Worm (Caenorhabditis elegans) whole organism, L3 larva: ENCODE data around the gene C17C3.9.
"Not testable (repeated sequence)": the region's sequence is repeated elsewhere in the genome, so short reads cannot be mapped to it uniquely, and the experiment has no call there.

Experiments
- R02D3.7 ChIP-seq: fragments of 150-350 bp; optimal IDR thresholded peaks from 2 replicates; lab custom pipeline; 2014; ENCODE audit warnings: missing biosample characterization, missing genetic modification characterization
- ZK546.5 ChIP-seq: sonication (generic microtip); optimal IDR thresholded peaks from 2 replicates; lab custom pipeline; 2017; ENCODE audit warnings: missing biosample characterization, missing genetic modification characterization
- ceh-16 ChIP-seq: sonication (generic microtip); optimal IDR thresholded peaks from 2 replicates; lab custom pipeline; 2017; ENCODE audit warnings: missing biosample characterization, missing genetic modification characterization
- ceh-82 ChIP-seq: fragments of 150-350 bp; optimal IDR thresholded peaks from 2 replicates; lab custom pipeline; 2014; ENCODE audit warnings: missing biosample characterization, missing genetic modification characterization
- ceh-9 ChIP-seq: sonication (generic microtip); optimal IDR thresholded peaks from 2 replicates; lab custom pipeline; 2018; ENCODE audit warnings: missing biosample characterization, missing genetic modification characterization
- daf-12 ChIP-seq: fragments of 150-350 bp; optimal IDR thresholded peaks from 2 replicates; lab custom pipeline; 2014; ENCODE audit warnings: missing biosample characterization, missing genetic modification reagents, missing genetic modification characterization
- egl-27 ChIP-seq: sonication (generic microtip); optimal IDR thresholded peaks from 4 replicates; lab custom pipeline; 2017; ENCODE audit warnings: missing biosample characterization, missing genetic modification reagents, missing genetic modification characterization
- egl-5 ChIP-seq: fragments of 150-350 bp; optimal IDR thresholded peaks from 2 replicates; lab custom pipeline; 2017; ENCODE audit warnings: missing biosample characterization, missing genetic modification reagents, missing genetic modification characterization, inconsistent platforms
- elt-1 ChIP-seq: fragments of 150-350 bp; optimal IDR thresholded peaks from 2 replicates; lab custom pipeline; 2014; ENCODE audit warnings: missing biosample characterization, missing genetic modification characterization
- elt-2 ChIP-seq: sonication (generic microtip); optimal IDR thresholded peaks from 2 replicates; lab custom pipeline; 2016; ENCODE audit warnings: missing genetic modification reagents, mild to moderate bottlenecking, missing genetic modification characterization, missing compliant biosample characterization
- elt-3 ChIP-seq, 3 experiments: fragments of 150-350 bp in 1 of 3; sonication (generic microtip) in 2 of 3; optimal IDR thresholded peaks; 2 replicates in 2 of 3; 4 replicates in 1 of 3; lab custom pipeline; 2014 to 2017; ENCODE audit warnings: missing biosample characterization in 3 of 3, missing genetic modification characterization in 3 of 3
- eor-1 ChIP-seq, 2 experiments: fragments of 150-350 bp; optimal IDR thresholded peaks; 2 replicates each; lab custom pipeline; 2014 to 2018; ENCODE audit warnings: missing biosample characterization in 2 of 2, missing genetic modification characterization in 2 of 2
- fkh-10 ChIP-seq: sonication (generic microtip); optimal IDR thresholded peaks from 2 replicates; lab custom pipeline; 2017; ENCODE audit warnings: missing biosample characterization, missing genetic modification reagents, missing genetic modification characterization
- fos-1 ChIP-seq: fragments of 150-350 bp; optimal IDR thresholded peaks from 2 replicates; lab custom pipeline; 2014; ENCODE audit warnings: missing biosample characterization, missing genetic modification characterization
- hmg-11 ChIP-seq: sonication (generic microtip); optimal IDR thresholded peaks from 2 replicates; lab custom pipeline; 2016; ENCODE audit warnings: missing genetic modification characterization, missing compliant biosample characterization
- jun-1 ChIP-seq: fragments of 150-350 bp; optimal IDR thresholded peaks from 2 replicates; lab custom pipeline; 2014; ENCODE audit warnings: missing biosample characterization, missing genetic modification reagents, missing genetic modification characterization
- lin-39 ChIP-seq: fragments of 150-350 bp; optimal IDR thresholded peaks from 2 replicates; lab custom pipeline; 2018; ENCODE audit warnings: missing biosample characterization, missing genetic modification reagents, missing genetic modification characterization
- lsy-12 ChIP-seq: sonication (generic microtip); optimal IDR thresholded peaks from 2 replicates; lab custom pipeline; 2016; ENCODE audit warnings: mild to moderate bottlenecking, missing genetic modification characterization, missing compliant biosample characterization
- mml-1 ChIP-seq: fragments of 150-350 bp; sonication (generic microtip); optimal IDR thresholded peaks from 3 replicates; lab custom pipeline; 2014; ENCODE audit warnings: missing biosample characterization, missing genetic modification characterization
- nfya-1 ChIP-seq: sonication (generic microtip); optimal IDR thresholded peaks from 2 replicates; lab custom pipeline; 2017; ENCODE audit warnings: missing genetic modification characterization, mild to moderate bottlenecking, missing compliant biosample characterization, antibody characterized with exemption, moderate library complexity; ENCODE audit not compliant: insufficient read depth
- nhr-11 ChIP-seq: fragments of 150-350 bp; optimal IDR thresholded peaks from 2 replicates; lab custom pipeline; 2014; ENCODE audit warnings: missing biosample characterization, missing genetic modification characterization
- nhr-12 ChIP-seq: fragments of 150-350 bp; optimal IDR thresholded peaks from 2 replicates; lab custom pipeline; 2014; ENCODE audit warnings: missing biosample characterization, missing genetic modification characterization
- nhr-23 ChIP-seq: fragments of 150-350 bp; optimal IDR thresholded peaks from 2 replicates; lab custom pipeline; 2014; ENCODE audit warnings: missing biosample characterization, missing genetic modification reagents, missing genetic modification characterization
- nhr-25 ChIP-seq: sonication (generic microtip); optimal IDR thresholded peaks from 2 replicates; lab custom pipeline; 2017; ENCODE audit warnings: missing biosample characterization, missing genetic modification characterization
- nhr-28 ChIP-seq: fragments of 150-350 bp; optimal IDR thresholded peaks from 2 replicates; lab custom pipeline; 2014; ENCODE audit warnings: missing biosample characterization, missing genetic modification characterization
- nhr-43 ChIP-seq: sonication (generic microtip); optimal IDR thresholded peaks from 2 replicates; lab custom pipeline; 2016; ENCODE audit warnings: mild to moderate bottlenecking, missing genetic modification characterization, missing compliant biosample characterization; ENCODE audit not compliant: poor library complexity, severe bottlenecking
- nhr-67 ChIP-seq: fragments of 150-350 bp; optimal IDR thresholded peaks from 2 replicates; lab custom pipeline; 2014; ENCODE audit warnings: missing biosample characterization, missing genetic modification characterization
- nhr-77 ChIP-seq: fragments of 150-350 bp; optimal IDR thresholded peaks from 2 replicates; lab custom pipeline; 2014; ENCODE audit warnings: missing biosample characterization, missing genetic modification characterization
- pha-4 ChIP-seq: fragments of 150-350 bp; optimal IDR thresholded peaks from 2 replicates; lab custom pipeline; 2014; ENCODE audit warnings: missing biosample characterization, missing genetic modification reagents, missing genetic modification characterization
- pqm-1 ChIP-seq: fragments of 150-350 bp; optimal IDR thresholded peaks from 2 replicates; lab custom pipeline; 2017; ENCODE audit warnings: missing biosample characterization, missing genetic modification characterization, inconsistent platforms
- sea-2 ChIP-seq: fragments of 150-350 bp; sonication (generic microtip); optimal IDR thresholded peaks from 4 replicates; lab custom pipeline; 2014; ENCODE audit warnings: missing biosample characterization, missing genetic modification reagents, missing genetic modification characterization
- skn-1 ChIP-seq: fragments of 150-350 bp; optimal IDR thresholded peaks from 2 replicates; lab custom pipeline; 2014; ENCODE audit warnings: missing biosample characterization, missing genetic modification characterization
- tbx-2 ChIP-seq: sonication (generic microtip); optimal IDR thresholded peaks from 2 replicates; lab custom pipeline; 2016; ENCODE audit warnings: mild to moderate bottlenecking, missing genetic modification characterization, missing compliant biosample characterization
- unc-62 ChIP-seq: fragments of 150-350 bp; sonication (generic microtip); optimal IDR thresholded peaks from 4 replicates; lab custom pipeline; 2014; ENCODE audit warnings: missing biosample characterization, missing genetic modification reagents, missing genetic modification characterization
- ztf-11 ChIP-seq: fragments of 150-350 bp; optimal IDR thresholded peaks from 2 replicates; lab custom pipeline; 2014; ENCODE audit warnings: missing biosample characterization, missing genetic modification characterization
- ztf-4 ChIP-seq: fragments of 150-350 bp; optimal IDR thresholded peaks from 2 replicates; lab custom pipeline; 2014; ENCODE audit warnings: missing biosample characterization, missing genetic modification characterization

The C17C3.9 gene

ce11 chrII:5541685-5542084 is 9.6 kb upstream of the C17C3.9 start, which contains the start of gene C17C3.24:
Gene C17C3.24 (minus strand): TSS chrII:5541785.
- TF ChIP-seq lin-39 (tag; lab: Kevin White, UChicago): no peak
- TF ChIP-seq nhr-43 (tag; lab: Kevin White, UChicago): no peak
- TF ChIP-seq ceh-9 (tag; lab: Kevin White, UChicago): no peak
- TF ChIP-seq skn-1 (tag; lab: Kevin White, UChicago): no peak
- TF ChIP-seq nhr-23 (tag; lab: Kevin White, UChicago): no peak
- TF ChIP-seq ztf-4 (tag; lab: Kevin White, UChicago): no peak
- TF ChIP-seq elt-2: no peak
- no peak for TF ChIP-seq nfya-1 (tag; lab: Kevin White, UChicago)
- TF ChIP-seq lsy-12 (tag; lab: Kevin White, UChicago): no peak
- no peak for TF ChIP-seq sea-2 (GFP tag; lab: Kevin White, UChicago)
- no peak for TF ChIP-seq nhr-77
- no peak for TF ChIP-seq pqm-1 (tag; lab: Kevin White, UChicago)
- TF ChIP-seq unc-62 (GFP tag; lab: Kevin White, UChicago): no peak
- no peak for TF ChIP-seq egl-5 (tag; lab: Kevin White, UChicago)
- no peak for TF ChIP-seq hmg-11 (tag; lab: Kevin White, UChicago)
- TF ChIP-seq ceh-16 (tag; lab: Kevin White, UChicago): no peak

DNA sequence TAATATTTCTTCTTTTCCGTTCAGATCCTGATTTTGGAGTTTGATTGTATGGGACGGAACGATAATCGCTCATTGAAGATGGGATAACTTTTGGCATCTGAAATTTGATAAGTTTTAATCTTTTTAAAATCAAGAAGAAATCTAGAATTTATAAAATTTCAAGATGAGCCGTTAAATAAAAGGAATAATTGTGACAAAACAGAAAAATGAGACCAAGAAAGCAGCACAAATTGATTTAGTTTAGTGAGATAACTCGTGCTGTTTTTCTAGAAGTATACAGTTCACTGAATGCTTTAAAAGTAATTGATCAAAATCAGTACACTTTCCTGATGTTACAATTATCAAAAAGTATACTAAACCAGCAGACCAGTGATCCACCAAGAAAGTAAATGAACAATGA is 8.0 kb upstream of the C17C3.9 start, which contains the start of gene hlh-27:
Gene hlh-27, minus strand, starts transcription at position 101 of the 400 bp plus-strand sequence.
- TF ChIP-seq ceh-16 (tag; lab: Kevin White, UChicago); nhr-77; lin-39 (tag; lab: Kevin White, UChicago): not testable (repeated sequence)

ce11 chrII:5537524-5537923 is 5.4 kb upstream of the C17C3.9 start, which contains the start of gene C17C3.11:
Gene C17C3.11 (plus strand): TSS chrII:5537824.
- no peak for TF ChIP-seq jun-1 (tag; lab: Kevin White, UChicago)
- TF ChIP-seq nhr-11: no peak
- no peak for TF ChIP-seq ceh-82 (tag; lab: Kevin White, UChicago)
- no peak for TF ChIP-seq nhr-12 (tag; lab: Kevin White, UChicago)
- TF ChIP-seq ztf-4 (tag; lab: Kevin White, UChicago): no peak
- no peak for TF ChIP-seq ceh-9 (tag; lab: Kevin White, UChicago)
- TF ChIP-seq mml-1 (tag; lab: Kevin White, UChicago): no peak
- no peak for TF ChIP-seq daf-12 (tag; lab: Kevin White, UChicago)
- no peak for TF ChIP-seq R02D3.7
- TF ChIP-seq nhr-25 (tag; lab: Kevin White, UChicago): no peak
- TF ChIP-seq fos-1 (tag; lab: Kevin White, UChicago): no peak
- TF ChIP-seq lin-39 (tag; lab: Kevin White, UChicago): no peak
- no peak for TF ChIP-seq sea-2 (GFP tag; lab: Kevin White, UChicago)
- TF ChIP-seq fkh-10: no peak
- TF ChIP-seq pha-4: no peak
- no peak for TF ChIP-seq nhr-67 (tag; lab: Kevin White, UChicago)
- no peak for TF ChIP-seq ZK546.5 (tag; lab: Kevin White, UChicago)
- TF ChIP-seq eor-1 (tag; optimal IDR thresholded peaks at IDR 0.05; lab: Kevin White, UChicago): no peak
- no peak for TF ChIP-seq elt-3 (tag; optimal IDR thresholded peaks at IDR 0.05; lab: Kevin White, UChicago)

- TF ChIP-seq nhr-43 (tag; lab: Kevin White, UChicago) (no peak), ztf-11 (no peak), nhr-67 (tag; lab: Kevin White, UChicago) (no peak), hmg-11 (tag; lab: Kevin White, UChicago) (no peak), mml-1 (tag; lab: Kevin White, UChicago) (no peak), nhr-11 (no peak), ZK546.5 (tag; lab: Kevin White, UChicago) (no peak), pha-4 (no peak), egl-27 (tag; lab: Kevin White, UChicago) (no peak), nhr-25 (tag; lab: Kevin White, UChicago) (no peak), ceh-9 (tag; lab: Kevin White, UChicago) (no peak), tbx-2 (no peak), nhr-12 (tag; lab: Kevin White, UChicago) (no peak), elt-1 (no peak), lsy-12 (tag; lab: Kevin White, UChicago) (no peak), nhr-28 (tag; lab: Kevin White, UChicago) (no peak), nfya-1 (tag; lab: Kevin White, UChicago) (no peak), skn-1 (tag; lab: Kevin White, UChicago) (no peak)
Measured at ce11 chrII:5537078-5537477, 5.0 kb upstream of the C17C3.9 start.
